Worm (Caenorhabditis elegans): ENCODE measurements around the gene C06E1.9.

Gene C06E1.9

ce11 chrIII:8579367-8579766 lies 30.2 kb downstream of the C06E1.9 start:
- TF ChIP-seq ceh-2 (tag; optimal IDR thresholded peaks at IDR 0.05) (no peak), syd-9 (tag; optimal IDR thresholded peaks at IDR 0.05) (no peak), pqm-1 (tag; optimal IDR thresholded peaks at IDR 0.05) (no peak), sox-4 (tag; optimal IDR thresholded peaks at IDR 0.05) (no peak), dve-1 (tag; optimal IDR thresholded peaks at IDR 0.05) (no peak), unc-42 (tag; optimal IDR thresholded peaks at IDR 0.05) (no peak), ceh-30 (tag; optimal IDR thresholded peaks at IDR 0.05) (no peak), ceh-45 (GFP tag; IDR thresholded peaks at IDR 0.05) (no peak), ceh-48 (tag; optimal IDR thresholded peaks at IDR 0.05) (no peak), ceh-34 (tag; optimal IDR thresholded peaks at IDR 0.05) (no peak), hlh-8 (tag; optimal IDR thresholded peaks at IDR 0.05) (no peak), elt-4 (tag; optimal IDR thresholded peaks at IDR 0.05) (no peak), nfya-1 (tag; optimal IDR thresholded peaks at IDR 0.05) (no peak), nhr-232 (tag; optimal IDR thresholded peaks at IDR 0.05) (no peak), ceh-18 (tag; optimal IDR thresholded peaks at IDR 0.05) (no peak), ahr-1 (tag; optimal IDR thresholded peaks at IDR 0.05) (no peak), ets-4 (tag; optimal IDR thresholded peaks at IDR 0.05) (no peak), fkh-6 (tag; optimal IDR thresholded peaks at IDR 0.05) (no peak), npax-4 (tag; optimal IDR thresholded peaks at IDR 0.05) (no peak), tbx-2 (tag; optimal IDR thresholded peaks at IDR 0.05) (no peak)

ce11 chrIII:8578381-8578780 lies 31.2 kb downstream of the C06E1.9 start:
- TF ChIP-seq pha-2 (tag; optimal IDR thresholded peaks at IDR 0.05) (no peak), ceh-31 (tag; optimal IDR thresholded peaks at IDR 0.05) (no peak), sox-4 (tag; optimal IDR thresholded peaks at IDR 0.05) (no peak), lin-11 (tag; optimal IDR thresholded peaks at IDR 0.05) (no peak), tbx-2 (tag; optimal IDR thresholded peaks at IDR 0.05) (no peak), K09A11.1 (tag; optimal IDR thresholded peaks at IDR 0.05; ENCODE audit: insufficient read depth) (no peak), ttx-3 (tag; optimal IDR thresholded peaks at IDR 0.05) (no peak), lim-6 (tag; optimal IDR thresholded peaks at IDR 0.05) (no peak), K02D7.2 (tag; optimal IDR thresholded peaks at IDR 0.05) (no peak), F13H6.1 (tag; optimal IDR thresholded peaks at IDR 0.05) (no peak), unc-42 (tag; optimal IDR thresholded peaks at IDR 0.05) (no peak), nfya-1 (tag; optimal IDR thresholded peaks at IDR 0.05) (no peak), pax-1 (tag; optimal IDR thresholded peaks at IDR 0.05) (no peak), pat-9 (tag; optimal IDR thresholded peaks at IDR 0.05) (no peak), ceh-24 (tag; optimal IDR thresholded peaks at IDR 0.05) (no peak), ceh-18 (tag; optimal IDR thresholded peaks at IDR 0.05) (no peak), ceh-45 (GFP tag; IDR thresholded peaks at IDR 0.05) (no peak), fkh-10 (GFP tag; optimal IDR thresholded peaks at IDR 0.05) (no peak)

- TF ChIP-seq tbx-7 (tag; optimal IDR thresholded peaks at IDR 0.05) (no peak), ahr-1 (tag; optimal IDR thresholded peaks at IDR 0.05) (no peak), rnt-1 (tag; optimal IDR thresholded peaks at IDR 0.05) (no peak), Y22D7AL.16 (tag; optimal IDR thresholded peaks at IDR 0.05) (no peak), ama-1 (optimal IDR thresholded peaks at IDR 0.05) (no peak), fkh-6 (tag; optimal IDR thresholded peaks at IDR 0.05) (no peak), syd-9 (tag; optimal IDR thresholded peaks at IDR 0.05) (no peak)
These were observed 32.0 kb downstream of the C06E1.9 start for ce11 chrIII:8577534-8577933.

ce11 chrIII:8575359-8576101 lies 34.1 kb downstream of the C06E1.9 start:
- TF ChIP-seq T23F11.4 (GFP tag; optimal IDR thresholded peaks at IDR 0.05) (no peak), pha-2 (tag; optimal IDR thresholded peaks at IDR 0.05) (no peak), C08G9.2 (tag; optimal IDR thresholded peaks at IDR 0.05) (no peak), ceh-45 (GFP tag; IDR thresholded peaks at IDR 0.05) (no peak), K09A11.1 (tag; optimal IDR thresholded peaks at IDR 0.05; ENCODE audit: insufficient read depth) (no peak), elt-4 (tag; optimal IDR thresholded peaks at IDR 0.05) (no peak), tbx-7 (tag; optimal IDR thresholded peaks at IDR 0.05) (no peak), hlh-6 (tag; optimal IDR thresholded peaks at IDR 0.05) (no peak), npax-4 (tag; optimal IDR thresholded peaks at IDR 0.05) (no peak), elt-2 (tag; optimal IDR thresholded peaks at IDR 0.05) (no peak), sdc-2 (tag; optimal IDR thresholded peaks at IDR 0.05) (no peak), gmeb-2 (tag; optimal IDR thresholded peaks at IDR 0.05) (no peak), pat-9 (tag; optimal IDR thresholded peaks at IDR 0.05) (no peak), ceh-48 (tag; optimal IDR thresholded peaks at IDR 0.05) (no peak), ceh-19 (GFP tag; optimal IDR thresholded peaks at IDR 0.05) (no peak), unc-86 (tag; optimal IDR thresholded peaks at IDR 0.05) (no peak), ttx-3 (tag; optimal IDR thresholded peaks at IDR 0.05) (no peak), sox-4 (tag; optimal IDR thresholded peaks at IDR 0.05) (no peak), unc-55 (GFP tag; optimal IDR thresholded peaks at IDR 0.05) (no peak)

Data from whole organism, late embryonic.